Worm (Caenorhabditis elegans) whole organism, young adult: ENCODE results near the gene znf-207.

ENCODE experiments used
- B0261.1 ChIP-seq: sonication (generic microtip); optimal IDR thresholded peaks from 2 replicates; lab custom pipeline; 2016; ENCODE audit warnings: mild to moderate bottlenecking, missing genetic modification characterization, moderate library complexity, missing compliant biosample characterization
- F37B4.10 ChIP-seq: fragments of 200-800 bp; sonication (Bioruptor generic); IDR thresholded peaks from 2 replicates; pipeline ENCODE4 v1.3.6; 2022; ENCODE audit warnings: missing genetic modification characterization, missing compliant biosample characterization
- F52B5.7 ChIP-seq: sonication (generic microtip); optimal IDR thresholded peaks from 2 replicates; lab custom pipeline; 2016; ENCODE audit warnings: mild to moderate bottlenecking, missing genetic modification characterization, missing compliant biosample characterization
- K12H6.12 ChIP-seq: fragments of 200-800 bp; sonication (Bioruptor generic); optimal IDR thresholded peaks from 2 replicates; lab custom pipeline; 2018; ENCODE audit warnings: mild to moderate bottlenecking, missing genetic modification characterization, missing compliant biosample characterization
- T07F8.4 ChIP-seq: sonication (generic microtip); optimal IDR thresholded peaks from 2 replicates; lab custom pipeline; 2016; ENCODE audit warnings: mild to moderate bottlenecking, missing genetic modification characterization, moderate library complexity, missing compliant biosample characterization
- ZK185.1 ChIP-seq: sonication (generic microtip); optimal IDR thresholded peaks from 2 replicates; lab custom pipeline; 2016; ENCODE audit warnings: mild to moderate bottlenecking, missing genetic modification characterization, missing compliant biosample characterization; ENCODE audit not compliant: poor library complexity, severe bottlenecking
- athp-1 ChIP-seq: sonication (generic microtip); optimal IDR thresholded peaks from 2 replicates; lab custom pipeline; 2017; ENCODE audit warnings: mild to moderate bottlenecking, missing genetic modification characterization, missing compliant biosample characterization
- attf-3 ChIP-seq: fragments of 200-800 bp; sonication (Bioruptor generic); conservative IDR thresholded peaks from 2 replicates; pipeline ENCODE4 v1.3.6; 2022; ENCODE audit warnings: missing genetic modification reagents, missing genetic modification characterization, missing compliant biosample characterization
- attf-6 ChIP-seq: fragments of 200-800 bp; sonication (Bioruptor generic); IDR thresholded peaks from 2 replicates; pipeline ENCODE4 v1.3.6; 2022; ENCODE audit warnings: missing genetic modification reagents, missing genetic modification characterization, missing compliant biosample characterization
- ceh-100 ChIP-seq: fragments of 200-800 bp; sonication (Bioruptor generic); IDR thresholded peaks from 2 replicates; pipeline ENCODE4 v1.3.6; 2022; ENCODE audit warnings: missing genetic modification reagents, missing genetic modification characterization, missing compliant biosample characterization
- ceh-27 ChIP-seq: fragments of 200-800 bp; sonication (Bioruptor generic); optimal IDR thresholded peaks from 2 replicates; lab custom pipeline; 2018; ENCODE audit warnings: mild to moderate bottlenecking, missing genetic modification characterization, moderate library complexity, missing compliant biosample characterization
- dox-1 ChIP-seq: fragments of 200-800 bp; sonication (Bioruptor generic); IDR thresholded peaks from 2 replicates; pipeline ENCODE4 v1.3.6; 2022; ENCODE audit warnings: missing genetic modification reagents, missing genetic modification characterization, missing compliant biosample characterization
- egrh-3 ChIP-seq: fragments of 200-800 bp; sonication (Bioruptor generic); IDR thresholded peaks from 2 replicates; pipeline ENCODE4 v1.3.6; 2022; ENCODE audit warnings: missing genetic modification reagents, missing genetic modification characterization, missing compliant biosample characterization
- hlh-12 ChIP-seq: sonication (generic microtip); optimal IDR thresholded peaks from 2 replicates; lab custom pipeline; 2016; ENCODE audit warnings: missing genetic modification characterization, missing compliant biosample characterization
- hlh-26 ChIP-seq: fragments of 200-800 bp; sonication (Bioruptor generic); conservative IDR thresholded peaks from 2 replicates; pipeline ENCODE4 v1.3.6; 2022; ENCODE audit warnings: missing genetic modification reagents, missing genetic modification characterization, missing compliant biosample characterization
- hsf-1 ChIP-seq: fragments of 200-800 bp; sonication (Bioruptor generic); IDR thresholded peaks from 2 replicates; pipeline ENCODE4 v1.3.6; 2022; ENCODE audit warnings: missing genetic modification reagents, missing genetic modification characterization, missing compliant biosample characterization
- let-526 ChIP-seq: fragments of 200-800 bp; sonication (Bioruptor generic); IDR thresholded peaks from 2 replicates; pipeline ENCODE4 v1.3.6; 2022; ENCODE audit warnings: missing genetic modification reagents, missing genetic modification characterization, missing compliant biosample characterization
- let-607 ChIP-seq, 2 experiments: fragments of 200-800 bp in 1 of 2; sonication (Bioruptor generic) in 1 of 2; sonication (generic microtip) in 1 of 2; optimal IDR thresholded peaks; 2 replicates each; lab custom pipeline; 2016 to 2018; ENCODE audit warnings: mild to moderate bottlenecking in 2 of 2, missing compliant biosample characterization in 2 of 2, missing genetic modification characterization in 2 of 2, moderate library complexity in 2 of 2, missing genotype in 1 of 2
- lin-35 ChIP-seq, 3 experiments: fragments of 150-350 bp in 2 of 3; sonication (generic microtip) in 1 of 3; optimal IDR thresholded peaks; 2 replicates each; lab custom pipeline; 2014 to 2018; ENCODE audit warnings: missing biosample characterization in 3 of 3, missing genetic modification characterization in 3 of 3, missing genetic modification reagents in 3 of 3
- lin-40 ChIP-seq: sonication (generic microtip); optimal IDR thresholded peaks from 2 replicates; lab custom pipeline; 2016; ENCODE audit warnings: missing genetic modification characterization, mild to moderate bottlenecking, missing compliant biosample characterization, missing genotype, missing genetic modification reagents
- madf-3 ChIP-seq: fragments of 200-800 bp; sonication (Bioruptor generic); IDR thresholded peaks from 2 replicates; pipeline ENCODE4 v1.3.6; 2022; ENCODE audit warnings: missing genetic modification reagents, missing genetic modification characterization, missing compliant biosample characterization
- madf-6 ChIP-seq: fragments of 200-800 bp; sonication (Bioruptor generic); IDR thresholded peaks from 2 replicates; pipeline ENCODE4 v1.3.6; 2022; ENCODE audit warnings: missing genetic modification reagents, missing genetic modification characterization, missing compliant biosample characterization
- madf-8 ChIP-seq: fragments of 200-800 bp; sonication (Bioruptor generic); conservative IDR thresholded peaks from 2 replicates; pipeline ENCODE4 v1.3.6; 2022; ENCODE audit warnings: missing genetic modification reagents, missing genetic modification characterization, missing compliant biosample characterization
- nfya-2 ChIP-seq: fragments of 200-800 bp; sonication (Bioruptor generic); IDR thresholded peaks from 2 replicates; pipeline ENCODE4 v1.3.6; 2022; ENCODE audit warnings: missing genetic modification reagents, missing genetic modification characterization, missing compliant biosample characterization
- nfyb-1 ChIP-seq: fragments of 200-800 bp; sonication (Bioruptor generic); IDR thresholded peaks from 2 replicates; pipeline ENCODE4 v1.3.6; 2022; ENCODE audit warnings: missing genetic modification reagents, missing genetic modification characterization, missing compliant biosample characterization
- nhr-179 ChIP-seq: sonication (generic microtip); optimal IDR thresholded peaks from 2 replicates; lab custom pipeline; 2016; ENCODE audit warnings: mild to moderate bottlenecking, missing genetic modification characterization, missing compliant biosample characterization
- nhr-27 ChIP-seq: fragments of 200-800 bp; sonication (Bioruptor generic); optimal IDR thresholded peaks from 2 replicates; lab custom pipeline; 2018; ENCODE audit warnings: mild to moderate bottlenecking, missing genetic modification characterization, moderate library complexity, missing compliant biosample characterization
- nhr-80 ChIP-seq: sonication (generic microtip); optimal IDR thresholded peaks from 2 replicates; lab custom pipeline; 2016; ENCODE audit warnings: missing genetic modification characterization, missing compliant biosample characterization
- nhr-90 ChIP-seq: sonication (generic microtip); optimal IDR thresholded peaks from 2 replicates; lab custom pipeline; 2016; ENCODE audit warnings: missing genotype, mild to moderate bottlenecking, missing genetic modification characterization, missing compliant biosample characterization
- pha-4 ChIP-seq: fragments of 150-350 bp; sonication (generic microtip); optimal IDR thresholded peaks from 2 replicates; lab custom pipeline; 2014; ENCODE audit warnings: missing biosample characterization, missing genetic modification reagents, missing genetic modification characterization
- rec-8 ChIP-seq, 2 experiments: sonication (generic microtip); optimal IDR thresholded peaks; 2 replicates each; lab custom pipeline; 2016; ENCODE audit warnings: mild to moderate bottlenecking in 2 of 2, missing genetic modification characterization in 2 of 2, missing genetic modification reagents in 2 of 2, missing genotype in 2 of 2, missing biosample characterization in 1 of 2, missing compliant biosample characterization in 1 of 2, moderate library complexity in 1 of 2
- snpc-3.4 ChIP-seq: sonication (generic microtip); optimal IDR thresholded peaks from 2 replicates; lab custom pipeline; 2017; ENCODE audit warnings: missing genetic modification characterization, mild to moderate bottlenecking, missing compliant biosample characterization, antibody characterized with exemption, moderate library complexity, missing genotype, missing genetic modification reagents
- unc-130 ChIP-seq: sonication (generic microtip); optimal IDR thresholded peaks from 2 replicates; lab custom pipeline; 2016; ENCODE audit warnings: missing genetic modification reagents, missing genetic modification characterization, missing compliant biosample characterization
- ztf-18 ChIP-seq: sonication (generic microtip); optimal IDR thresholded peaks from 2 replicates; lab custom pipeline; 2016; ENCODE audit warnings: missing genotype, mild to moderate bottlenecking, missing genetic modification characterization, missing compliant biosample characterization
- ztf-26 ChIP-seq: sonication (generic microtip); optimal IDR thresholded peaks from 2 replicates; lab custom pipeline; 2017; ENCODE audit warnings: missing genetic modification characterization, missing compliant biosample characterization

znf-207 gene

ce11 chrIV:11314885-11315284 is 4.1 kb downstream of the znf-207 start, which contains the start of the genes B0035.3, B0035.22 and pfd-4:
Gene B0035.3 (minus strand): TSS chrIV:11314998.
Gene B0035.22 (plus strand): TSS chrIV:11315153.
Gene pfd-4 (plus strand): TSS chrIV:11315207.
- TF ChIP-seq hlh-26 (no peak), ceh-27 (GFP tag; lab: Kevin White, UChicago) (peak; percentile 35), ZK185.1 (tag; lab: Kevin White, UChicago) (peak; percentile 62), madf-6 (GFP tag; lab: Robert Waterston, UW) (peak; percentile 34; the same call in 1 of the 2 replicates), dox-1 (GFP tag; lab: Robert Waterston, UW) (peak; percentile 45), T07F8.4 (tag; lab: Kevin White, UChicago) (no peak), nfya-2 (GFP tag; lab: Robert Waterston, UW) (no peak), lin-35 (GFP tag; optimal IDR thresholded peaks at IDR 0.05; lab: Kevin White, UChicago) (peak in 1 of 3 experiments; percentile 15), ceh-100 (GFP tag; lab: Robert Waterston, UW) (no peak), rec-8 (tag; optimal IDR thresholded peaks at IDR 0.05; lab: Kevin White, UChicago) (peak in 1 of 2 experiments; percentile 2), snpc-3.4 (peak; percentile 10), pha-4 (tag; lab: Kevin White, UChicago) (no peak), lin-40 (tag; lab: Kevin White, UChicago) (peak; percentile 13), let-607 (tag; optimal IDR thresholded peaks at IDR 0.05; lab: Kevin White, UChicago) (peak in 1 of 2 experiments; percentile 52), athp-1 (tag; lab: Kevin White, UChicago) (no peak), let-526 (GFP tag; lab: Robert Waterston, UW) (0 out of 2 replicates have a peak, but pooled peaks have one; percentile 52), attf-3 (GFP tag; lab: Robert Waterston, UW) (no peak), nhr-90 (tag; lab: Kevin White, UChicago) (no peak), K12H6.12 (tag; lab: Kevin White, UChicago) (no peak), unc-130 (GFP tag; lab: Kevin White, UChicago) (peak; percentile 50)

- TF ChIP-seq F37B4.10 (GFP tag; lab: Robert Waterston, UW) = no peak
- TF ChIP-seq hsf-1 (GFP tag; lab: Robert Waterston, UW) = peak; percentile 51; the same call in 1 of the 2 replicates
These were observed 4.9 kb downstream of the znf-207 start for ce11 chrIV:11315688-11316087.

- TF ChIP-seq nhr-80 (tag; lab: Kevin White, UChicago) (peak; percentile 5), madf-3 (GFP tag; lab: Robert Waterston, UW) (no peak), nhr-179 (tag; lab: Kevin White, UChicago) (no peak)
These were observed 5.3 kb downstream of the znf-207 start for ce11 chrIV:11316106-11316505.

ce11 chrIV:11316640-11317039 is 5.9 kb downstream of the znf-207 start:
- TF ChIP-seq madf-8 (no peak), nhr-27 (tag; lab: Kevin White, UChicago) (no peak), B0261.1 (tag; lab: Kevin White, UChicago) (no peak), nfyb-1 (GFP tag; lab: Robert Waterston, UW) (no peak), ztf-18 (tag; lab: Kevin White, UChicago) (no peak), egrh-3 (GFP tag; lab: Robert Waterston, UW) (no peak), hlh-12 (no peak), ztf-26 (tag; lab: Kevin White, UChicago) (no peak), F52B5.7 (tag; lab: Kevin White, UChicago) (no peak), attf-6 (GFP tag; lab: Robert Waterston, UW) (no peak)
